Worm (Caenorhabditis elegans): ENCODE data around the gene ttb-1.

ttb-1 gene

DNA sequence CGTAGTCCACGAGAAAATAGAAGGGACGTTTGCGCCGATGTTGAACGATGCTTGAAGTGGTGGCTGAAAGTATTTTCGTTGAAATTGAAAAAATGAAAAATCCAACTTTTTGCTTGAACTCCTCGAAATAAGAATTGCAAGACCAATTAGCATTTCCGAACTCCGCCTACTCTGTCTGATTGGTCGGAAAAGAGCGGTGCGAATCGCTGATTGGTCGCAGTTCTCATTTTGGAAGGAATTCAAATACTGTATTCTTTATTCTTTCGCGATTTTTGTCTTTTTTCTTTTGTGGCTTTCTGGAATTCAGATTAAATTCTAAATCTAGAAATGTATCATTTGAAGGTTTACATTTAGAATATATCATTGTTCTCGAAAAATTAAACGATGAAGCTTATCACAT is 17.9 kb downstream of the ttb-1 start:
- TF ChIP-seq hnd-1 (tag; optimal IDR thresholded peaks at IDR 0.05) (no peak), ama-1 (optimal IDR thresholded peaks at IDR 0.05) (no peak), B0310.2 (tag; optimal IDR thresholded peaks at IDR 0.05) (no peak), hmbx-1 (tag; optimal IDR thresholded peaks at IDR 0.05) (no peak), sea-1 (GFP tag; conservative IDR thresholded peaks at IDR 0.05) (no peak), hmg-4 (GFP tag; optimal IDR thresholded peaks at IDR 0.05) (no peak), flt-1 (GFP tag; IDR thresholded peaks at IDR 0.05) (no peak), scrt-1 (GFP tag; IDR thresholded peaks at IDR 0.05) (no peak), F13C5.2 (tag; optimal IDR thresholded peaks at IDR 0.05) (no peak), aly-1 (tag; optimal IDR thresholded peaks at IDR 0.05) (no peak), tbx-37 (GFP tag; conservative IDR thresholded peaks at IDR 0.05) (no peak)

ce11 chrV:176870-177467 is 20.4 kb downstream of the ttb-1 start, which contains the start of gene cul-3:
Gene cul-3, plus strand, starts transcription at chrV:177417.
- no peak for TF ChIP-seq hnd-1 (tag; optimal IDR thresholded peaks at IDR 0.05)
- TF ChIP-seq pes-1 (GFP tag; IDR thresholded peaks at IDR 0.05): no peak
- no peak for TF ChIP-seq hmg-4 (GFP tag; optimal IDR thresholded peaks at IDR 0.05)
- TF ChIP-seq hmbx-1 (tag; optimal IDR thresholded peaks at IDR 0.05): no peak
- TF ChIP-seq ceh-13 (GFP tag; optimal IDR thresholded peaks at IDR 0.05): no peak
- TF ChIP-seq tbx-37 (GFP tag; conservative IDR thresholded peaks at IDR 0.05): no peak
- no peak for TF ChIP-seq ets-7 (tag; optimal IDR thresholded peaks at IDR 0.05)
- no peak for TF ChIP-seq ceh-36 (tag; optimal IDR thresholded peaks at IDR 0.05)

- TF ChIP-seq flt-1 (GFP tag; IDR thresholded peaks at IDR 0.05) (no peak), hnd-1 (tag; optimal IDR thresholded peaks at IDR 0.05) (no peak), hmg-4 (GFP tag; optimal IDR thresholded peaks at IDR 0.05) (no peak), aly-1 (tag; optimal IDR thresholded peaks at IDR 0.05) (no peak), tbx-11 (GFP tag; IDR thresholded peaks at IDR 0.05) (no peak), pes-1 (GFP tag; IDR thresholded peaks at IDR 0.05) (no peak), F13C5.2 (tag; optimal IDR thresholded peaks at IDR 0.05) (no peak), sea-1 (GFP tag; conservative IDR thresholded peaks at IDR 0.05) (no peak), ama-1 (optimal IDR thresholded peaks at IDR 0.05) (no peak)
Measured at ce11 chrV:185124-185523, 28.5 kb downstream of the ttb-1 start.

ce11 chrV:185694-186217 is 29.1 kb downstream of the ttb-1 start, which contains the start of gene arid-1:
Gene arid-1, plus strand, starts transcription at chrV:186167.
- TF ChIP-seq F13C5.2 (tag; optimal IDR thresholded peaks at IDR 0.05) (peak; percentile 17), aly-1 (tag; optimal IDR thresholded peaks at IDR 0.05) (no peak), hmbx-1 (tag; optimal IDR thresholded peaks at IDR 0.05) (no peak)

DNA sequence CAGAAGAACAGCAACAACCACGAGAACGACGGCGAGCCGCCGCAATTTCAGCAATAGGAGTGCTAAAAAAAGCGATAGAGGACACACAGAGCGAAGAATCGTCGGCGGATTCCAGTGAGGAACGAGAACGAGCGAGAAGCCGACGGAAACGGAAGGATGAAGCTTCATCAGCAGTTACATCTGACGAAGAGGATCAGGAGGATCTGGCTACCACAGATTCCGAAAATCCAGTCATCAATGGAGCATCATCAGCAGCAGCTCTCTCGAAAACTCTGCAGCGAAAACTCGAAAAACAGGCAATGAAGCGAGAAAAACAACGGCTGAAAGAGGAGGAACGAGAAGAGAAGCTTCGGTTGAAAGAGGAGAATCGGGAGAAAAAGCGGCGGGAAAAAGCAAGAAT is 32.8 kb downstream of the ttb-1 start:
- no peak for TF ChIP-seq pes-1 (GFP tag; IDR thresholded peaks at IDR 0.05)
- no peak for TF ChIP-seq ceh-13 (GFP tag; optimal IDR thresholded peaks at IDR 0.05)
- TF ChIP-seq flt-1 (GFP tag; IDR thresholded peaks at IDR 0.05): no peak
- no peak for TF ChIP-seq ceh-36 (tag; optimal IDR thresholded peaks at IDR 0.05)
- no peak for TF ChIP-seq ets-7 (tag; optimal IDR thresholded peaks at IDR 0.05)
- TF ChIP-seq aly-1 (tag; optimal IDR thresholded peaks at IDR 0.05): no peak
- no peak for TF ChIP-seq F13C5.2 (tag; optimal IDR thresholded peaks at IDR 0.05)
- TF ChIP-seq hnd-1 (tag; optimal IDR thresholded peaks at IDR 0.05): no peak
- no peak for TF ChIP-seq tbx-37 (GFP tag; conservative IDR thresholded peaks at IDR 0.05)
- no peak for TF ChIP-seq B0310.2 (tag; optimal IDR thresholded peaks at IDR 0.05)
- TF ChIP-seq hmg-4 (GFP tag; optimal IDR thresholded peaks at IDR 0.05): no peak
- no peak for TF ChIP-seq tra-4 (tag; optimal IDR thresholded peaks at IDR 0.05)
- no peak for TF ChIP-seq scrt-1 (GFP tag; IDR thresholded peaks at IDR 0.05)
- TF ChIP-seq ama-1 (optimal IDR thresholded peaks at IDR 0.05): no peak
- no peak for TF ChIP-seq hmbx-1 (tag; optimal IDR thresholded peaks at IDR 0.05)
- no peak for TF ChIP-seq sea-1 (GFP tag; conservative IDR thresholded peaks at IDR 0.05)
- no peak for TF ChIP-seq tbx-11 (GFP tag; IDR thresholded peaks at IDR 0.05)

DNA sequence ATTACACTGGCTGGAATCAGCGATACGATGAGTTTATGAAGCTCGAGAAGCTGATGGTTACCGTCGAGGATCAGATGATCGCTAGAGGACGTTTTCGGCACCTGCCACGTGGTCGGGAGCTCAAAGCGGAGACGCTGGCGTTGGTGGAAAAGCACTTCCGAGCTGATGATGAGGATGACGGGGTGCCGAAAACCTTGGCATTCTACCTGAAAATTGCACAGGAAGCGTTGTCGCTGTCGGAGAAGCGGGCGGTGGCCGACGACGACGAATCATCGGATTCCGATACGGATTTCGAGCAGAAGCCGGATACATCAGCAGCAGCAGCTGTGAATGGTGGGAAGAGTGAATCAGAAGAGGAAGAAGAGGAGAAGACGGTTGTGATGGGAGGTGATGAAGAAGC is 38.1 kb downstream of the ttb-1 start:
- TF ChIP-seq aly-1 (tag; optimal IDR thresholded peaks at IDR 0.05): no peak
- TF ChIP-seq ama-1 (optimal IDR thresholded peaks at IDR 0.05): no peak
- no peak for TF ChIP-seq ceh-13 (GFP tag; optimal IDR thresholded peaks at IDR 0.05)
- no peak for TF ChIP-seq hmg-4 (GFP tag; optimal IDR thresholded peaks at IDR 0.05)
- TF ChIP-seq pes-1 (GFP tag; IDR thresholded peaks at IDR 0.05): no peak
- no peak for TF ChIP-seq flt-1 (GFP tag; IDR thresholded peaks at IDR 0.05)
- no peak for TF ChIP-seq sea-1 (GFP tag; conservative IDR thresholded peaks at IDR 0.05)
- no peak for TF ChIP-seq ets-7 (tag; optimal IDR thresholded peaks at IDR 0.05)
- no peak for TF ChIP-seq hnd-1 (tag; optimal IDR thresholded peaks at IDR 0.05)
- TF ChIP-seq hmbx-1 (tag; optimal IDR thresholded peaks at IDR 0.05): no peak
- TF ChIP-seq B0310.2 (tag; optimal IDR thresholded peaks at IDR 0.05): no peak
- TF ChIP-seq scrt-1 (GFP tag; IDR thresholded peaks at IDR 0.05): no peak
- TF ChIP-seq F13C5.2 (tag; optimal IDR thresholded peaks at IDR 0.05): no peak
- TF ChIP-seq tbx-37 (GFP tag; conservative IDR thresholded peaks at IDR 0.05): no peak
- no peak for TF ChIP-seq tra-4 (tag; optimal IDR thresholded peaks at IDR 0.05)
- TF ChIP-seq ceh-36 (tag; optimal IDR thresholded peaks at IDR 0.05): no peak
- no peak for TF ChIP-seq tbx-11 (GFP tag; IDR thresholded peaks at IDR 0.05)

ce11 chrV:201300-201699 is 44.7 kb downstream of the ttb-1 start, which contains the start of gene trpp-1:
Gene trpp-1, plus strand, starts transcription at chrV:201600.
- TF ChIP-seq pes-1 (GFP tag; IDR thresholded peaks at IDR 0.05) (no peak), aly-1 (tag; optimal IDR thresholded peaks at IDR 0.05) (no peak), F13C5.2 (tag; optimal IDR thresholded peaks at IDR 0.05) (no peak), flt-1 (GFP tag; IDR thresholded peaks at IDR 0.05) (no peak), B0310.2 (tag; optimal IDR thresholded peaks at IDR 0.05) (no peak), tra-4 (tag; optimal IDR thresholded peaks at IDR 0.05) (no peak), scrt-1 (GFP tag; IDR thresholded peaks at IDR 0.05) (no peak)

All from whole organism, early embryonic.